Fruit fly (Drosophila melanogaster) whole organism: Measurements from ENCODE around the gene CG12105.

ENCODE experiments used
- psq ChIP-seq: fragments of >200 bp; optimal IDR thresholded peaks from 2 replicates; lab custom pipeline; 2017
- usp ChIP-seq: fragments of >200 bp; optimal IDR thresholded peaks from 2 replicates; lab custom pipeline; 2017; ENCODE audit warnings: missing biosample characterization, missing genetic modification characterization, mixed read lengths

dm6 chr3L:1614465-1615084 is 1.0 kb downstream of the CG12105 start:
- TF ChIP-seq psq (lab: Kevin White, UChicago), result no peak
- no peak for TF ChIP-seq usp (GFP tag; lab: Kevin White, UChicago)
